Fruit fly (Drosophila melanogaster): ENCODE results near the gene msl-1.
A peak's percentile ranks its signal among the peaks of the same experiment; 100 is the strongest.

msl-1 gene

dm6 chr2L:18652663-18653327 is 35.8 kb downstream of the msl-1 start, which contains the start of gene Cyp310a1:
Gene Cyp310a1, minus strand, starts transcription at chr2L:18653010.
- TF ChIP-seq BEAF-32 (GFP tag; optimal IDR thresholded peaks at IDR 0.05) (no peak), h (optimal IDR thresholded peaks at IDR 0.05) (no peak), CG6272 (GFP tag; IDR thresholded peaks at IDR 0.05) (no peak), CG3847 (GFP tag; IDR thresholded peaks at IDR 0.05) (no peak), trem (tag; optimal IDR thresholded peaks at IDR 0.05) (peak; percentile 48), CG16863 (GFP tag; optimal IDR thresholded peaks at IDR 0.05) (no peak), Dip3 (GFP tag; optimal IDR thresholded peaks at IDR 0.05) (no peak), CG17568 (GFP tag; optimal IDR thresholded peaks at IDR 0.05) (no peak), otp (GFP tag; IDR thresholded peaks at IDR 0.05) (no peak), CG4617 (GFP tag; optimal IDR thresholded peaks at IDR 0.05; ENCODE audit: borderline replicate concordance) (no peak), twi (tag; optimal IDR thresholded peaks at IDR 0.05) (peak; percentile 83), zen2 (GFP tag; IDR thresholded peaks at IDR 0.05; ENCODE audit: partially characterized antibody) (no peak), Med (GFP tag) (peak; percentile 34)

DNA sequence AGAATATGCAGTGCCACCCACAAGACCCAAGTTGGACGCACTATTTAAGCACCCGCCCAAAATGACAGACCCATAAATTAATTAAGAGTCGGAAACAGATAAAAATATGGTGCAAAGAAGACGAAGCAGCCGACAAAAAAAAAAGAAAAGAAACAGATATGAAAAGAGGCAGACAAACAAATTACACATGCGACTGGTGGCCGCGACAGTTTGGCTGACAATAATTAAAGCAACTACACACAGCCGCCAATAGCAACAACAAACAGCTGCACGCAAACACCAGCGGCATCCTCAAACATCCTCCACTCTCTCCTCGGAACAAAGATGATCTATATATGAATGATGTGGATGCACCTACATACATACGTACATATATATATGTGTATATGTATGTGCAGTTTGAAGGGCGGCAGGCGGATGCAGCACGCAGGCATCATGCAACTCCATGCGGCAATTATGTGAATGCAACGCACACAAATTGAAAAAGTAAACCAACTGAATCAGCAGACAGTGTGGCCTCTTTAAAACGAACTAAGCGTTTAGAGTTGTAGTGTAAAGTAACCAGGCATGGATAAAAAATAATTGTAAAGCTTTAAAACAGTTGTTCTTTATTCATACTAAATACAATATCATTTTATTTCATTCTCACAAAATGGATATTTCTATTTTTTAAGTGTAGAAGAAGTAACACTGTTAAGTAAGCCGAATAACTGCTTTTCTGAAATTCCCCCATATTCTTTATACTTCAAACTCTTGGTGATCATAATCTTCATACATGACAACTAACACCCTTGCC is 40.5 kb downstream of the msl-1 start:
- TF ChIP-seq CG5953 (GFP tag; IDR thresholded peaks at IDR 0.05) (no peak), Fer1 (GFP tag; optimal IDR thresholded peaks at IDR 0.05) (no peak), tup (GFP tag; optimal IDR thresholded peaks at IDR 0.05) (no peak), MESR4 (GFP tag; optimal IDR thresholded peaks at IDR 0.05) (no peak), CG33213 (GFP tag; optimal IDR thresholded peaks at IDR 0.05) (no peak), Dip3 (GFP tag; optimal IDR thresholded peaks at IDR 0.05) (no peak), da (GFP tag; optimal IDR thresholded peaks at IDR 0.05) (no peak), run (tag; optimal IDR thresholded peaks at IDR 0.05) (no peak), CG12299 (tag; optimal IDR thresholded peaks at IDR 0.05) (no peak), Mrtf (GFP tag; IDR thresholded peaks at IDR 0.05) (no peak), CG8089 (GFP tag; optimal IDR thresholded peaks at IDR 0.05) (no peak), CG1832 (GFP tag; optimal IDR thresholded peaks at IDR 0.05) (no peak), CG14965 (GFP tag; optimal IDR thresholded peaks at IDR 0.05; ENCODE audit: borderline replicate concordance) (no peak), sim (GFP tag; IDR thresholded peaks at IDR 0.05) (no peak), zfh1 (GFP tag; IDR thresholded peaks at IDR 0.05) (peak; percentile 53; the same call in 1 of the 3 replicates), CG4730 (GFP tag; IDR thresholded peaks at IDR 0.05) (no peak), pb (GFP tag; optimal IDR thresholded peaks at IDR 0.05) (no peak), CG8290 (GFP tag; optimal IDR thresholded peaks at IDR 0.05) (peak; percentile 4), CG8290 (tag; optimal IDR thresholded peaks at IDR 0.05) (no peak), pzg (GFP tag; optimal IDR thresholded peaks at IDR 0.05) (no peak), ind (GFP tag; optimal IDR thresholded peaks at IDR 0.05) (no peak), CG10959 (GFP tag; IDR thresholded peaks at IDR 0.05) (no peak), nom (GFP tag; optimal IDR thresholded peaks at IDR 0.05) (no peak), H15 (GFP tag; IDR thresholded peaks at IDR 0.05) (no peak), Dad (GFP tag; optimal IDR thresholded peaks at IDR 0.05) (no peak), wor (GFP tag; IDR thresholded peaks at IDR 0.05) (no peak), btn (GFP tag; optimal IDR thresholded peaks at IDR 0.05) (no peak), unpg (GFP tag; optimal IDR thresholded peaks at IDR 0.05) (peak; percentile 56), hbn (GFP tag; IDR thresholded peaks at IDR 0.05; ENCODE audit: partially characterized antibody) (no peak), MBD-R2 (GFP tag; IDR thresholded peaks at IDR 0.05) (no peak), peb (GFP tag; IDR thresholded peaks at IDR 0.05) (no peak), unc-4 (GFP tag; IDR thresholded peaks at IDR 0.05; ENCODE audit: partially characterized antibody) (no peak), CG12659 (GFP tag; optimal IDR thresholded peaks at IDR 0.05) (no peak), grau (tag; optimal IDR thresholded peaks at IDR 0.05) (peak; percentile 93), mld (GFP tag; IDR thresholded peaks at IDR 0.05; ENCODE audit: partially characterized antibody) (no peak), onecut (GFP tag; IDR thresholded peaks at IDR 0.05) (no peak)
